Fruit fly (Drosophila melanogaster): ENCODE data around the gene roq.

roq gene

DNA sequence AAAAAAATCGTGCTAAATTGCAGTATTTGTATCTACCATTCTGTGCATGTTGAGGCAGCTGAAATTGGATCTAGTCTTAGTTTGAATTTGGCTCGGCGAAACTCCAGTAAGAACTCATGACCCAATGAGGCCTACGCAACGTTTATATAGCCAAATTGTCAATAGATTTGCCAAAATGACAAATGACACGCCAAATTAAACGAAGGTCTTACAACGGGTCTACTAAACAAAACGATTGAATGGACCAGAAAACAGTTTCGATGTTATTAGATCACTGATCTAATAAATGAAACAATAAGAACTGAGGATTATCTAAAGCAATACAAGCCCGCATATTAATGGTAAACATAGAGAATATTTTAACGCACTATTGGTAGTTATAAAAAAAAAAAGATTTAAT, 57.2 kb downstream of the roq start, which contains the start of gene CG42718:
Gene CG42718 (minus strand): TSS at position 101 of the 400 bp plus-strand sequence.
- no peak for TF ChIP-seq acj6 (GFP tag; optimal IDR thresholded peaks at IDR 0.05)
- no peak for TF ChIP-seq CG15336 (GFP tag; IDR thresholded peaks at IDR 0.05)
- no peak for TF ChIP-seq CG4318 (GFP tag; optimal IDR thresholded peaks at IDR 0.05)
- no peak for TF ChIP-seq CG6163 (GFP tag; IDR thresholded peaks at IDR 0.05)
